Fruit fly (Drosophila melanogaster) whole organism, embryonic: ENCODE measurements around the gene fal.
A peak's percentile ranks its signal among the peaks of the same experiment; 100 is the strongest.

Experiments used
- Asciz ChIP-seq: fragments of 200-800 bp; sonication (Bioruptor generic); optimal IDR thresholded peaks from 2 replicates; lab custom pipeline; 2017; ENCODE audit warnings: missing biosample characterization, mild to moderate bottlenecking, missing genetic modification characterization, missing genetic modification reagents
- BEAF-32 ChIP-seq: fragments of 200-800 bp; sonication (Bioruptor generic); optimal IDR thresholded peaks from 3 replicates; lab custom pipeline; 2017; ENCODE audit warnings: missing biosample characterization, missing genetic modification characterization, mild to moderate bottlenecking, moderate library complexity, missing genetic modification reagents
- Bdp1 ChIP-seq: fragments of 200-800 bp; sonication (Bioruptor generic); optimal IDR thresholded peaks from 3 replicates; lab custom pipeline; 2016; ENCODE audit warnings: missing biosample characterization, missing genetic modification characterization
- Blimp-1 ChIP-seq: fragments of 200-800 bp; sonication (Bioruptor generic); optimal IDR thresholded peaks from 3 replicates; lab custom pipeline; 2018; ENCODE audit warnings: missing biosample characterization, missing genetic modification characterization, mild to moderate bottlenecking, moderate library complexity, missing genetic modification reagents
- CG11504 ChIP-seq: fragments of 200-800 bp; sonication (Bioruptor generic); optimal IDR thresholded peaks from 3 replicates; lab custom pipeline; 2019; ENCODE audit warnings: missing biosample characterization, mild to moderate bottlenecking, missing genetic modification characterization, moderate library complexity
- CG12155 ChIP-seq: fragments of 200-800 bp; sonication (Bioruptor generic); optimal IDR thresholded peaks from 3 replicates; lab custom pipeline; 2016; ENCODE audit warnings: missing biosample characterization, missing genetic modification characterization
- CG13287 ChIP-seq: fragments of 200-800 bp; sonication (Bioruptor generic); IDR thresholded peaks from 2 replicates; pipeline ENCODE4 v1.3.6; 2022; ENCODE audit warnings: missing biosample characterization, missing genetic modification characterization; ENCODE audit not compliant: partially characterized antibody
- CG13894 ChIP-seq: fragments of 200-800 bp; sonication (Bioruptor generic); optimal IDR thresholded peaks from 3 replicates; lab custom pipeline; 2018; ENCODE audit warnings: missing biosample characterization, mild to moderate bottlenecking, missing genetic modification characterization, moderate library complexity
- CG14710 ChIP-seq: fragments of 200-800 bp; sonication (Bioruptor generic); optimal IDR thresholded peaks from 3 replicates; lab custom pipeline; 2019; ENCODE audit warnings: missing biosample characterization, mild to moderate bottlenecking, missing genetic modification characterization, moderate library complexity
- CG16813 ChIP-seq: fragments of 200-800 bp; sonication (Bioruptor generic); IDR thresholded peaks from 3 replicates; pipeline ENCODE4 v1.3.6; 2022; ENCODE audit warnings: missing biosample characterization, missing genetic modification characterization; ENCODE audit not compliant: partially characterized antibody
- CG17186 ChIP-seq: fragments of 200-800 bp; sonication (Bioruptor generic); optimal IDR thresholded peaks from 3 replicates; lab custom pipeline; 2017; ENCODE audit warnings: missing biosample characterization, missing genetic modification reagents, missing genetic modification characterization
- CG17829 ChIP-seq: fragments of 200-800 bp; optimal IDR thresholded peaks from 2 replicates; lab custom pipeline; 2019; ENCODE audit warnings: missing biosample characterization, mild to moderate bottlenecking, missing genetic modification characterization, moderate library complexity
- CG2199 ChIP-seq: fragments of 200-800 bp; sonication (Bioruptor generic); IDR thresholded peaks from 3 replicates; pipeline ENCODE4 v1.3.6; 2022; ENCODE audit warnings: missing biosample characterization, missing genetic modification characterization
- CG31388 ChIP-seq: fragments of 200-800 bp; sonication (Bioruptor generic); optimal IDR thresholded peaks from 2 replicates; lab custom pipeline; 2016; ENCODE audit warnings: missing biosample characterization, missing genetic modification characterization
- CG3726 ChIP-seq: fragments of 200-800 bp; sonication (Bioruptor generic); IDR thresholded peaks from 3 replicates; pipeline ENCODE4, ENCODE4 v1.3.6; 2022; ENCODE audit warnings: missing biosample characterization, missing genetic modification characterization
- CG3847 ChIP-seq: fragments of 200-800 bp; sonication (Bioruptor generic); IDR thresholded peaks from 2 replicates; pipeline ENCODE4 v1.3.6; 2022; ENCODE audit warnings: missing biosample characterization, missing genetic modification characterization
- CG4282 ChIP-seq: fragments of 200-800 bp; sonication (Bioruptor generic); optimal IDR thresholded peaks from 2 replicates; lab custom pipeline; 2016; ENCODE audit warnings: missing biosample characterization, missing genetic modification characterization
- CG4360 ChIP-seq: fragments of 200-800 bp; sonication (Bioruptor generic); IDR thresholded peaks from 2 replicates; pipeline ENCODE4 v1.3.6; 2022; ENCODE audit warnings: missing biosample characterization, missing genetic modification characterization
- CG4617 ChIP-seq: fragments of 200-800 bp; sonication (Bioruptor generic); optimal IDR thresholded peaks from 3 replicates; lab custom pipeline; 2016; ENCODE audit warnings: missing biosample characterization, missing genetic modification characterization, borderline replicate concordance
- CG6175 ChIP-seq: fragments of 200-800 bp; sonication (Bioruptor generic); IDR thresholded peaks from 3 replicates; pipeline ENCODE4 v1.3.6; 2022; ENCODE audit warnings: missing biosample characterization, missing genetic modification characterization
- CG6254 ChIP-seq: fragments of 200-800 bp; sonication (Bioruptor generic); optimal IDR thresholded peaks from 3 replicates; lab custom pipeline; 2017; ENCODE audit warnings: mild to moderate bottlenecking, missing biosample characterization, missing genetic modification reagents, missing genetic modification characterization
- CG8359 ChIP-seq: fragments of 200-800 bp; sonication (Bioruptor generic); optimal IDR thresholded peaks from 2 replicates; lab custom pipeline; 2017; ENCODE audit warnings: missing biosample characterization, mild to moderate bottlenecking, missing genetic modification characterization, borderline replicate concordance
- CG8765 ChIP-seq: fragments of 200-800 bp; sonication (Bioruptor generic); IDR thresholded peaks from 2 replicates; pipeline ENCODE4 v1.3.6; 2022; ENCODE audit warnings: missing biosample characterization, missing genetic modification characterization
- CTCF ChIP-seq: fragments of 200-800 bp; sonication (Bioruptor generic); optimal IDR thresholded peaks from 2 replicates; lab custom pipeline; 2017; ENCODE audit warnings: missing biosample characterization, mild to moderate bottlenecking, missing genetic modification characterization, moderate library complexity
- Dp ChIP-seq: fragments of 200-800 bp; sonication (Bioruptor generic); optimal IDR thresholded peaks from 2 replicates; lab custom pipeline; 2018; ENCODE audit warnings: missing biosample characterization, mild to moderate bottlenecking, missing genetic modification characterization, moderate library complexity
- Elba2 ChIP-seq: fragments of 200-800 bp; sonication (Bioruptor generic); optimal IDR thresholded peaks from 3 replicates; lab custom pipeline; 2016; ENCODE audit warnings: missing biosample characterization, missing genetic modification characterization
- Ets97D ChIP-seq: fragments of 200-800 bp; sonication (Bioruptor generic); optimal IDR thresholded peaks from 3 replicates; lab custom pipeline; 2016; ENCODE audit warnings: missing biosample characterization, missing genetic modification characterization
- H2.0 ChIP-seq: fragments of 200-800 bp; sonication (Bioruptor generic); IDR thresholded peaks from 2 replicates; pipeline ENCODE4 v1.3.6; 2022; ENCODE audit warnings: missing biosample characterization, missing genetic modification characterization
- HLH54F ChIP-seq: fragments of 200-800 bp; sonication (Bioruptor generic); optimal IDR thresholded peaks from 3 replicates; lab custom pipeline; 2016; ENCODE audit warnings: missing biosample characterization, missing genetic modification characterization
- Hand ChIP-seq: fragments of 200-800 bp; sonication (Bioruptor generic); optimal IDR thresholded peaks from 2 replicates; lab custom pipeline; 2017; ENCODE audit warnings: mild to moderate bottlenecking, missing biosample characterization, missing genetic modification reagents, missing genetic modification characterization
- Hmr ChIP-seq: fragments of 200-800 bp; sonication (Bioruptor generic); optimal IDR thresholded peaks from 3 replicates; lab custom pipeline; 2017; ENCODE audit warnings: mild to moderate bottlenecking, missing biosample characterization, missing genetic modification reagents, missing genetic modification characterization
- Hr39 ChIP-seq: fragments of >200 bp; optimal IDR thresholded peaks from 2 replicates; lab custom pipeline; 2017
- Mes4 ChIP-seq: fragments of 200-800 bp; sonication (Bioruptor generic); optimal IDR thresholded peaks from 2 replicates; lab custom pipeline; 2016; ENCODE audit warnings: missing biosample characterization, missing genetic modification characterization
- Myb ChIP-seq: fragments of 200-800 bp; sonication (Bioruptor generic); optimal IDR thresholded peaks from 2 replicates; lab custom pipeline; 2016; ENCODE audit warnings: missing biosample characterization, missing genetic modification characterization
- Sin3A ChIP-seq: fragments of >200 bp; optimal IDR thresholded peaks from 2 replicates; lab custom pipeline; 2018
- Sry-δ ChIP-seq: fragments of 200-800 bp; sonication (Bioruptor generic); optimal IDR thresholded peaks from 2 replicates; lab custom pipeline; 2016; ENCODE audit warnings: missing biosample characterization, missing genetic modification characterization
- chif ChIP-seq, 2 experiments: fragments of 200-800 bp; sonication (Bioruptor generic); optimal IDR thresholded peaks; 3 replicates each; lab custom pipeline; 2016; ENCODE audit warnings: missing biosample characterization in 2 of 2, missing genetic modification characterization in 2 of 2
- ci ChIP-seq: fragments of 200-800 bp; sonication (Bioruptor generic); IDR thresholded peaks from 3 replicates; pipeline ENCODE4 v1.3.6; 2022; ENCODE audit warnings: missing biosample characterization, missing genetic modification characterization
- dan ChIP-seq: fragments of 200-800 bp; sonication (Bioruptor generic); IDR thresholded peaks from 2 replicates; pipeline ENCODE4 v1.3.6; 2022; ENCODE audit warnings: missing biosample characterization, missing genetic modification characterization
- gem ChIP-seq: fragments of 200-800 bp; sonication (Bioruptor generic); optimal IDR thresholded peaks from 2 replicates; lab custom pipeline; 2019; ENCODE audit warnings: missing biosample characterization, mild to moderate bottlenecking, missing genetic modification characterization, moderate library complexity
- grn ChIP-seq: fragments of 200-800 bp; sonication (Bioruptor generic); optimal IDR thresholded peaks from 3 replicates; lab custom pipeline; 2017; ENCODE audit warnings: missing biosample characterization, missing genetic modification characterization
- ham ChIP-seq: fragments of 200-800 bp; sonication (Bioruptor generic); IDR thresholded peaks from 2 replicates; pipeline ENCODE4 v1.3.6; 2022; ENCODE audit warnings: missing biosample characterization, missing genetic modification characterization
- hth ChIP-seq: fragments of >200 bp; optimal IDR thresholded peaks from 2 replicates; lab custom pipeline; 2017; ENCODE audit warnings: inconsistent platforms
- org-1 ChIP-seq: fragments of 200-800 bp; sonication (Bioruptor generic); optimal IDR thresholded peaks from 2 replicates; lab custom pipeline; 2017; ENCODE audit warnings: missing biosample characterization, missing genetic modification characterization
- pb ChIP-seq: fragments of 200-800 bp; sonication (Bioruptor generic); optimal IDR thresholded peaks from 3 replicates; lab custom pipeline; 2016; ENCODE audit warnings: missing biosample characterization, missing genetic modification characterization
- pzg ChIP-seq: fragments of 200-800 bp; sonication (Bioruptor generic); optimal IDR thresholded peaks from 3 replicates; lab custom pipeline; 2018; ENCODE audit warnings: missing biosample characterization, mild to moderate bottlenecking, missing genetic modification characterization, moderate library complexity
- sens-2 ChIP-seq: fragments of 200-800 bp; sonication (Bioruptor generic); IDR thresholded peaks from 2 replicates; pipeline ENCODE4 v1.3.6; 2022; ENCODE audit warnings: missing biosample characterization, missing genetic modification characterization
- slbo ChIP-seq: fragments of 200-800 bp; sonication (Bioruptor generic); IDR thresholded peaks from 2 replicates; pipeline ENCODE4 v1.3.6; 2022; ENCODE audit warnings: missing biosample characterization, missing genetic modification characterization
- sob ChIP-seq: fragments of 200-800 bp; sonication (Bioruptor generic); IDR thresholded peaks from 2 replicates; pipeline ENCODE4 v1.3.6; 2022; ENCODE audit warnings: missing biosample characterization, missing genetic modification characterization
- stwl ChIP-seq: fragments of 200-800 bp; sonication (Bioruptor generic); optimal IDR thresholded peaks from 3 replicates; lab custom pipeline; 2018; ENCODE audit warnings: missing biosample characterization, mild to moderate bottlenecking, missing genetic modification characterization, moderate library complexity
- unc-4 ChIP-seq: fragments of 200-800 bp; sonication (Bioruptor generic); IDR thresholded peaks from 2 replicates; pipeline ENCODE4 v1.3.6; 2022; ENCODE audit warnings: missing biosample characterization, missing genetic modification characterization; ENCODE audit not compliant: partially characterized antibody

The fal gene

dm6 chr3L:19294613-19295299, 392 bp downstream of the fal start:
- TF ChIP-seq sob (GFP tag; lab: Robert Waterston, UW) (0 out of 2 replicates have a peak, but pooled peaks have one; percentile 4), CG13287 (GFP tag; lab: Robert Waterston, UW) (peak; percentile 40; the same call in 1 of the 2 replicates), CG13894 (peak; percentile 29), gem (no peak), HLH54F (GFP tag; lab: Kevin White, UChicago) (no peak), Asciz (GFP tag; lab: Kevin White, UChicago) (no peak), CG6175 (GFP tag; lab: Robert Waterston, UW) (no peak), unc-4 (GFP tag; lab: Robert Waterston, UW) (no peak), Elba2 (GFP tag; lab: Kevin White, UChicago) (no peak), Hmr (GFP tag; lab: Kevin White, UChicago) (peak; percentile 1), dan (no peak), Sin3A (lab: Kevin White, UChicago) (peak; percentile 80), CG14710 (tag; lab: Kevin White, UChicago) (peak; percentile 6), CG4360 (GFP tag; lab: Robert Waterston, UW) (peak; percentile 99), H2.0 (GFP tag; lab: Robert Waterston, UW) (no peak), CG12155 (GFP tag; lab: Kevin White, UChicago) (no peak), CG3726 (GFP tag; lab: Robert Waterston, UW) (no peak), CG3847 (GFP tag; lab: Robert Waterston, UW) (peak; percentile 4; the same call in 1 of the 2 replicates), CG4617 (peak; percentile 20), CG2199 (GFP tag; lab: Robert Waterston, UW) (peak; percentile 89), hth (no peak), Hr39 (lab: Kevin White, UChicago) (no peak), CG17829 (tag; lab: Kevin White, UChicago) (peak; percentile 40), slbo (GFP tag; lab: Robert Waterston, UW) (no peak), pb (GFP tag; lab: Kevin White, UChicago) (no peak), Blimp-1 (GFP tag; lab: Kevin White, UChicago) (peak; percentile 3), pzg (GFP tag; lab: Kevin White, UChicago) (peak; percentile 65), Myb (peak; percentile 38), chif (GFP tag; optimal IDR thresholded peaks at IDR 0.05; lab: Kevin White, UChicago) (no peak), Dp (GFP tag; lab: Kevin White, UChicago) (peak; percentile 40), CG8765 (GFP tag; lab: Robert Waterston, UW) (0 out of 2 replicates have a peak, but pooled peaks have one; percentile 3), CG11504 (tag; lab: Kevin White, UChicago) (peak; percentile 10), org-1 (no peak), Mes4 (no peak), ham (no peak), CTCF (GFP tag; lab: Kevin White, UChicago) (no peak), Ets97D (peak; percentile 78), Sry-δ (GFP tag; lab: Kevin White, UChicago) (peak; percentile 88), Bdp1 (GFP tag; lab: Kevin White, UChicago) (peak; percentile 36), CG8359 (GFP tag; lab: Kevin White, UChicago) (no peak), stwl (tag; lab: Kevin White, UChicago) (peak; percentile 12), grn (no peak), BEAF-32 (peak; percentile 4), CG16813 (no peak; the same call in 2 of the 3 replicates), Hand (peak; percentile 6), CG31388 (GFP tag; lab: Kevin White, UChicago) (no peak), CG4282 (GFP tag; lab: Kevin White, UChicago) (no peak), ci (GFP tag; lab: Robert Waterston, UW) (0 out of 3 replicates have a peak, but pooled peaks have one; percentile 58), CG6254 (GFP tag; lab: Kevin White, UChicago) (no peak), CG17186 (peak; percentile 56), sens-2 (peak; percentile 43; the same call in 1 of the 2 replicates)
